Worm (Caenorhabditis elegans) whole organism, L4 larva: Measurements from ENCODE around the gene R10E4.11.

Source experiments
- F44E2.7 ChIP-seq: fragments of 200-800 bp; sonication (Bioruptor generic); IDR thresholded peaks from 2 replicates; pipeline ENCODE4 v2.1.2; 2022; ENCODE audit warnings: missing genetic modification characterization, missing compliant biosample characterization
- T20F7.1 ChIP-seq: fragments of 200-800 bp; sonication (Bioruptor generic); optimal IDR thresholded peaks from 2 replicates; lab custom pipeline; 2018; ENCODE audit warnings: mild to moderate bottlenecking, missing genetic modification characterization, missing compliant biosample characterization
- T26A8.4 ChIP-seq: fragments of 200-800 bp; sonication (Bioruptor generic); IDR thresholded peaks from 2 replicates; pipeline ENCODE4 v1.3.6; 2022; ENCODE audit warnings: missing genetic modification characterization, missing compliant biosample characterization
- Y105C5A.15 ChIP-seq: fragments of 200-800 bp; sonication (Bioruptor generic); IDR thresholded peaks from 2 replicates; pipeline ENCODE4 v1.3.6; 2022; ENCODE audit warnings: missing genetic modification characterization, missing compliant biosample characterization
- ZK337.2 ChIP-seq: fragments of 200-800 bp; sonication (Bioruptor generic); IDR thresholded peaks from 2 replicates; pipeline ENCODE4 v1.3.6; 2022; ENCODE audit warnings: missing genetic modification reagents, missing genetic modification characterization, missing compliant biosample characterization
- ZK546.5 ChIP-seq, 2 experiments: sonication (generic microtip); optimal IDR thresholded peaks; 2 replicates each; lab custom pipeline; 2017; ENCODE audit warnings: missing biosample characterization in 2 of 2, missing genetic modification characterization in 2 of 2
- aha-1 ChIP-seq: fragments of 150-350 bp; peaks from one replicate; lab custom pipeline; 2014; ENCODE audit warnings: missing biosample characterization, missing genetic modification characterization
- aly-2 ChIP-seq: sonication (generic microtip); optimal IDR thresholded peaks from 2 replicates; lab custom pipeline; 2018; ENCODE audit warnings: missing biosample characterization, missing genetic modification characterization
- arid-1 ChIP-seq: fragments of 200-800 bp; sonication (Bioruptor generic); conservative IDR thresholded peaks from 2 replicates; pipeline ENCODE4 v1.3.6; 2022; ENCODE audit warnings: missing genetic modification reagents, missing genetic modification characterization, missing compliant biosample characterization
- ceh-28 ChIP-seq: fragments of 150-350 bp; optimal IDR thresholded peaks from 2 replicates; lab custom pipeline; 2014; ENCODE audit warnings: missing biosample characterization, missing genetic modification reagents, missing genetic modification characterization
- ces-1 ChIP-seq: fragments of 150-350 bp; sonication (generic microtip); optimal IDR thresholded peaks from 4 replicates; lab custom pipeline; 2014; ENCODE audit warnings: missing biosample characterization, missing genetic modification reagents, missing genetic modification characterization
- daf-12 ChIP-seq: fragments of 150-350 bp; optimal IDR thresholded peaks from 2 replicates; lab custom pipeline; 2014; ENCODE audit warnings: missing biosample characterization, missing genetic modification reagents, missing genetic modification characterization
- daf-16 ChIP-seq, 3 experiments: sonication (generic microtip); optimal IDR thresholded peaks; 2 replicates each; lab custom pipeline; 2016 to 2017; ENCODE audit warnings: missing genetic modification characterization in 3 of 3, missing genetic modification reagents in 3 of 3, mild to moderate bottlenecking in 2 of 3, missing compliant biosample characterization in 2 of 3, missing biosample characterization in 1 of 3, moderate library complexity in 1 of 3
- dpl-1 ChIP-seq: fragments of 150-350 bp; optimal IDR thresholded peaks from 2 replicates; lab custom pipeline; 2014; ENCODE audit warnings: missing biosample characterization, missing genetic modification reagents, missing genetic modification characterization
- duxl-1 ChIP-seq: sonication (generic microtip); optimal IDR thresholded peaks from 2 replicates; lab custom pipeline; 2016; ENCODE audit warnings: mild to moderate bottlenecking, missing genetic modification characterization, moderate library complexity, missing compliant biosample characterization; ENCODE audit not compliant: poor library complexity
- dve-1 ChIP-seq: sonication (generic microtip); optimal IDR thresholded peaks from 2 replicates; lab custom pipeline; 2017; ENCODE audit warnings: antibody characterized with exemption, mild to moderate bottlenecking, missing genetic modification characterization, missing compliant biosample characterization; ENCODE audit not compliant: insufficient read depth
- egl-27 ChIP-seq: sonication (generic microtip); optimal IDR thresholded peaks from 3 replicates; lab custom pipeline; 2017; ENCODE audit warnings: missing biosample characterization, missing genetic modification reagents, missing genetic modification characterization
- egl-43 ChIP-seq: fragments of 200-800 bp; sonication (Bioruptor generic); IDR thresholded peaks from 2 replicates; pipeline ENCODE4 v1.3.6; 2022; ENCODE audit warnings: missing genetic modification reagents, missing genetic modification characterization, missing compliant biosample characterization
- fkh-10 ChIP-seq: fragments of 150-350 bp; optimal IDR thresholded peaks from 2 replicates; lab custom pipeline; 2014; ENCODE audit warnings: missing biosample characterization, missing genetic modification reagents, missing genetic modification characterization
- hlh-11 ChIP-seq: fragments of 200-800 bp; sonication (Bioruptor generic); optimal IDR thresholded peaks from 2 replicates; lab custom pipeline; 2018; ENCODE audit warnings: mild to moderate bottlenecking, missing genetic modification characterization, missing compliant biosample characterization
- hlh-30 ChIP-seq: sonication (generic microtip); optimal IDR thresholded peaks from 2 replicates; lab custom pipeline; 2017; ENCODE audit warnings: antibody characterized with exemption, mild to moderate bottlenecking, missing genetic modification characterization, missing compliant biosample characterization; ENCODE audit not compliant: insufficient read depth
- jun-1 ChIP-seq: fragments of 150-350 bp; optimal IDR thresholded peaks from 2 replicates; lab custom pipeline; 2014; ENCODE audit warnings: missing biosample characterization, missing genetic modification reagents, missing genetic modification characterization
- lin-1 ChIP-seq: fragments of 200-800 bp; sonication (Bioruptor generic); IDR thresholded peaks from 2 replicates; pipeline ENCODE4 v1.3.6; 2022; ENCODE audit warnings: missing genetic modification reagents, missing genetic modification characterization, missing compliant biosample characterization
- lin-13 ChIP-seq: fragments of 150-350 bp; optimal IDR thresholded peaks from 2 replicates; lab custom pipeline; 2014; ENCODE audit warnings: missing biosample characterization, missing genetic modification reagents, missing genetic modification characterization
- lin-38 ChIP-seq: fragments of 200-800 bp; sonication (Bioruptor generic); IDR thresholded peaks from 2 replicates; pipeline ENCODE4 v1.3.6; 2022; ENCODE audit warnings: missing genetic modification reagents, missing genetic modification characterization, missing compliant biosample characterization
- lsy-2 ChIP-seq, 2 experiments: fragments of 150-350 bp in 1 of 2; sonication (generic microtip) in 1 of 2; optimal IDR thresholded peaks; 2 replicates each; lab custom pipeline; 2014 to 2017; ENCODE audit warnings: missing biosample characterization in 2 of 2, missing genetic modification characterization in 2 of 2
- mdl-1 ChIP-seq, 2 experiments: fragments of 150-350 bp in 1 of 2; sonication (generic microtip) in 1 of 2; optimal IDR thresholded peaks; 2 replicates each; lab custom pipeline; 2014 to 2017; ENCODE audit warnings: missing biosample characterization in 2 of 2, missing genetic modification characterization in 2 of 2
- mdt-29 ChIP-seq: fragments of 200-800 bp; sonication (Bioruptor generic); IDR thresholded peaks from 2 replicates; pipeline ENCODE4 v1.3.6; 2022; ENCODE audit warnings: missing genetic modification reagents, missing genetic modification characterization, missing compliant biosample characterization
- mep-1 ChIP-seq: fragments of 150-350 bp; sonication (generic microtip); optimal IDR thresholded peaks from 3 replicates; lab custom pipeline; 2014; ENCODE audit warnings: missing biosample characterization, missing genetic modification characterization
- mes-2 ChIP-seq: sonication (generic microtip); optimal IDR thresholded peaks from 2 replicates; lab custom pipeline; 2016; ENCODE audit warnings: missing genotype, mild to moderate bottlenecking, missing genetic modification characterization, missing compliant biosample characterization; ENCODE audit not compliant: poor library complexity, severe bottlenecking
- mxl-2 ChIP-seq: fragments of 200-800 bp; sonication (Bioruptor generic); conservative IDR thresholded peaks from 2 replicates; pipeline ENCODE4 v1.3.6; 2022; ENCODE audit warnings: missing genetic modification reagents, missing genetic modification characterization, missing compliant biosample characterization
- mxl-3 ChIP-seq: fragments of 200-800 bp; sonication (Bioruptor generic); optimal IDR thresholded peaks from 2 replicates; lab custom pipeline; 2018; ENCODE audit warnings: mild to moderate bottlenecking, missing genetic modification characterization, missing compliant biosample characterization
- nhr-11 ChIP-seq: fragments of 150-350 bp; optimal IDR thresholded peaks from 2 replicates; lab custom pipeline; 2014; ENCODE audit warnings: missing biosample characterization, missing genetic modification characterization
- nhr-237 ChIP-seq: sonication (generic microtip); optimal IDR thresholded peaks from 2 replicates; lab custom pipeline; 2017; ENCODE audit warnings: missing biosample characterization, missing genetic modification characterization
- nhr-25 ChIP-seq: sonication (generic microtip); optimal IDR thresholded peaks from 2 replicates; lab custom pipeline; 2017; ENCODE audit warnings: missing genetic modification characterization, mild to moderate bottlenecking, missing compliant biosample characterization, antibody characterized with exemption, moderate library complexity, borderline replicate concordance; ENCODE audit not compliant: insufficient read depth
- nhr-42 ChIP-seq: fragments of 200-800 bp; sonication (Bioruptor generic); IDR thresholded peaks from 2 replicates; pipeline ENCODE4 v1.3.6; 2022; ENCODE audit warnings: missing genetic modification characterization, missing compliant biosample characterization
- nhr-48 ChIP-seq: sonication (generic microtip); optimal IDR thresholded peaks from 2 replicates; lab custom pipeline; 2016; ENCODE audit warnings: mild to moderate bottlenecking, missing genetic modification characterization, missing compliant biosample characterization
- nhr-6 ChIP-seq: fragments of 150-350 bp; optimal IDR thresholded peaks from 2 replicates; lab custom pipeline; 2014; ENCODE audit warnings: missing biosample characterization, missing genetic modification characterization
- nhr-76 ChIP-seq: fragments of 150-350 bp; optimal IDR thresholded peaks from 2 replicates; lab custom pipeline; 2014; ENCODE audit warnings: missing biosample characterization, missing genetic modification characterization
- pqm-1 ChIP-seq: sonication (generic microtip); optimal IDR thresholded peaks from 2 replicates; lab custom pipeline; 2017; ENCODE audit warnings: missing biosample characterization, missing genetic modification characterization
- rbr-2 ChIP-seq: sonication (generic microtip); optimal IDR thresholded peaks from 2 replicates; lab custom pipeline; 2016; ENCODE audit warnings: missing genotype, missing genetic modification characterization, missing compliant biosample characterization
- set-16 ChIP-seq: fragments of 200-800 bp; sonication (Bioruptor generic); IDR thresholded peaks from 2 replicates; pipeline ENCODE4 v1.3.6; 2022; ENCODE audit warnings: missing genetic modification reagents, missing genetic modification characterization, missing compliant biosample characterization
- skn-1 ChIP-seq: fragments of 150-350 bp; optimal IDR thresholded peaks from 2 replicates; lab custom pipeline; 2014; ENCODE audit warnings: missing biosample characterization, missing genetic modification characterization
- snpc-4 ChIP-seq: fragments of 150-350 bp; optimal IDR thresholded peaks from 2 replicates; lab custom pipeline; 2014; ENCODE audit warnings: missing biosample characterization, missing genetic modification characterization
- spr-3 ChIP-seq: fragments of 200-800 bp; sonication (Bioruptor generic); optimal IDR thresholded peaks from 2 replicates; lab custom pipeline; 2018; ENCODE audit warnings: mild to moderate bottlenecking, missing genetic modification characterization, missing compliant biosample characterization
- unc-130 ChIP-seq: sonication (generic microtip); optimal IDR thresholded peaks from 2 replicates; lab custom pipeline; 2016; ENCODE audit warnings: missing genetic modification reagents, missing genetic modification characterization, missing compliant biosample characterization
- unc-62 ChIP-seq, 3 experiments: fragments of 150-350 bp in 1 of 3; sonication (generic microtip); optimal IDR thresholded peaks in 2 of 3; peaks in 1 of 3; 1 replicate in 1 of 3; 2 replicates in 2 of 3; lab custom pipeline; 2014 to 2017; ENCODE audit warnings: missing biosample characterization in 3 of 3, missing genetic modification characterization in 3 of 3, missing genetic modification reagents in 3 of 3, missing genotype in 1 of 3
- zfp-3 ChIP-seq: fragments of 200-800 bp; sonication (Bioruptor generic); conservative IDR thresholded peaks from 2 replicates; pipeline ENCODE4 v1.3.6; 2022; ENCODE audit warnings: missing genetic modification reagents, missing genetic modification characterization, missing compliant biosample characterization

The R10E4.11 gene

ce11 chrIII:4313061-4313962, 12.5 kb upstream of the R10E4.11 start, which contains the start of the genes evl-14 and dcn-1:
TSS of gene evl-14 (minus strand) at chrIII:4313128.
TSS of gene dcn-1 (plus strand) at chrIII:4313912.
- TF ChIP-seq pqm-1 (tag; lab: Kevin White, UChicago) (no peak), nhr-6 (peak; percentile 39), zfp-3 (GFP tag; lab: Robert Waterston, UW) (no peak), spr-3 (GFP tag; lab: Kevin White, UChicago) (no peak), ceh-28 (tag; lab: Kevin White, UChicago) (peak; percentile 3), duxl-1 (tag; lab: Kevin White, UChicago) (no peak), dpl-1 (GFP tag; lab: Kevin White, UChicago) (peak; percentile 75), unc-62 (GFP tag; optimal IDR thresholded peaks at IDR 0.05 in 1 of 2; lab: Kevin White, UChicago) (no peak), unc-62 (tag; optimal IDR thresholded peaks at IDR 0.05; lab: Kevin White, UChicago) (no peak), unc-130 (GFP tag; lab: Kevin White, UChicago) (peak; percentile 46), set-16 (GFP tag; lab: Robert Waterston, UW) (no peak), nhr-25 (tag; lab: Kevin White, UChicago) (no peak), jun-1 (tag; lab: Kevin White, UChicago) (no peak), dve-1 (tag; lab: Kevin White, UChicago) (peak; percentile 92), rbr-2 (tag; lab: Kevin White, UChicago) (peak; percentile 21), ces-1 (GFP tag; lab: Kevin White, UChicago) (no peak), T20F7.1 (peak; percentile 98), lin-1 (GFP tag; lab: Robert Waterston, UW) (no peak), mdt-29 (no peak), F44E2.7 (no peak), aly-2 (tag; lab: Kevin White, UChicago) (no peak), nhr-48 (tag; lab: Kevin White, UChicago) (no peak), mxl-2 (GFP tag; lab: Robert Waterston, UW) (no peak), lsy-2 (tag; optimal IDR thresholded peaks at IDR 0.05; lab: Kevin White, UChicago) (peak; percentile 12 to 92), T26A8.4 (no peak), fkh-10 (GFP tag; lab: Kevin White, UChicago) (peak; percentile 3), nhr-76 (tag; lab: Kevin White, UChicago) (no peak), daf-12 (no peak), mdl-1 (tag; optimal IDR thresholded peaks at IDR 0.05; lab: Kevin White, UChicago) (peak; percentile 57 to 85), egl-43 (GFP tag; lab: Robert Waterston, UW) (no peak), mep-1 (peak; percentile 79), lin-38 (peak; percentile 50), hlh-11 (tag; lab: Kevin White, UChicago) (no peak), snpc-4 (tag; lab: Kevin White, UChicago) (no peak), nhr-42 (GFP tag; lab: Robert Waterston, UW) (no peak), arid-1 (no peak), mes-2 (tag; lab: Kevin White, UChicago) (no peak), ZK546.5 (tag; optimal IDR thresholded peaks at IDR 0.05; lab: Kevin White, UChicago) (no peak), lin-13 (peak; percentile 40), ZK337.2 (no peak), mxl-3 (GFP tag; lab: Kevin White, UChicago) (no peak), Y105C5A.15 (no peak), nhr-237 (no peak), skn-1 (tag; lab: Kevin White, UChicago) (no peak), nhr-11 (tag; lab: Kevin White, UChicago) (peak; percentile 44), hlh-30 (tag; lab: Kevin White, UChicago) (peak; percentile 94), aha-1 (tag; lab: Kevin White, UChicago) (peak; percentile 73), daf-16 (GFP tag; optimal IDR thresholded peaks at IDR 0.05; lab: Kevin White, UChicago) (no peak), daf-16 (tag; optimal IDR thresholded peaks at IDR 0.05; lab: Kevin White, UChicago) (peak; percentile 71), egl-27 (tag; lab: Kevin White, UChicago) (no peak)
